Fruit fly (Drosophila melanogaster): ENCODE data around the gene Lsp2.
A peak's percentile ranks its signal among the peaks of the same experiment; 100 is the strongest.

Gene Lsp2

DNA sequence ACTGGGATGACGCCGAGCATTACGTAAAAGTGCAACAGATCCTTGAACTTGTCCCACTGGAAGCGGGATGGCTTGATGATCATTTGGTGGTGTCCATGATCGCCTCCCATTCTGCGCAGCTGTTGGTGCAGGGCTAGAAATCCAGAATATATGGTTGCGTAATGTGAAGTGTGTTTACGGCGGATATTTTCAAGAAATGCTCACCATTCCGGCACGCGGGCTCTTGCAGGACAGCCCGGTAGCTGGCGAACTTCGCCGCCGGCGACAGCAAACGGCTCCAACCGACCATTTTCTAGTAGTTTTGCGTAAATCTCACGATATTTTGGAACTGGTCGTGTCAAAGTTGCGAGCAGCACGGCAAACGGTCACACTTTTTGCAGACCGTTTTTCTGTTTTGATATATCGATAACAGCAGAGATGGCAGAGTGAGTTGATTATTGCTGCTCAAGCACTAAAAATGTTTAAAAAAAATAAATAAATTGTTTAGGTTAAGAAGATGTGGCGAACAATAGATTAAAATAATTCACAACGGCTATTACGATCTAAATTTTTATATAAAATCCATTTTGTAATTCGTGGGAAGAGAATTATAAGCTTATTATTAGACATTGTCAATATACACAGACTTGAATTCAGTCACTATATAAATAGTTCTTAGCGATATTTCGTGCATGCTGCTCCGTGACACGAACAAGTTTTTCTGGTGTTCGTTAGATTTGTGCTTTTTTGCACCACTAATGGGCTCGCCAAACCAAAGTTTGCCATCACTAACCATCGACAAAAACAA, 9.1 kb downstream of the Lsp2 start, which contains the start of the genes ND-SGDH and RhoGAP68F (continued):
- TF ChIP-seq Sox15 (GFP tag; optimal IDR thresholded peaks at IDR 0.05) (peak; percentile 75), fd85E (GFP tag; optimal IDR thresholded peaks at IDR 0.05) (no peak), esn (GFP tag; optimal IDR thresholded peaks at IDR 0.05) (peak; percentile 84), topi (GFP tag; optimal IDR thresholded peaks at IDR 0.05) (peak; percentile 75), svp (GFP tag) (peak; percentile 92), dac (GFP tag; optimal IDR thresholded peaks at IDR 0.05) (peak; percentile 4), acj6 (GFP tag; optimal IDR thresholded peaks at IDR 0.05) (peak; percentile 76), CG6792 (GFP tag; optimal IDR thresholded peaks at IDR 0.05) (peak; percentile 68), Eip75B (GFP tag; optimal IDR thresholded peaks at IDR 0.05) (peak; percentile 66), CG7368 (GFP tag; optimal IDR thresholded peaks at IDR 0.05) (peak; percentile 43), CG8319 (GFP tag; optimal IDR thresholded peaks at IDR 0.05) (peak; percentile 54), ss (GFP tag; optimal IDR thresholded peaks at IDR 0.05) (peak in 1 of 2 experiments; percentile 66), Sox102F (GFP tag; optimal IDR thresholded peaks at IDR 0.05) (peak; percentile 76), salr (GFP tag; optimal IDR thresholded peaks at IDR 0.05) (peak in 1 of 2 experiments; percentile 33), spab (GFP tag; optimal IDR thresholded peaks at IDR 0.05) (peak; percentile 28), Lpt (GFP tag; optimal IDR thresholded peaks at IDR 0.05) (peak; percentile 28), CG8119 (GFP tag; IDR thresholded peaks at IDR 0.05) (peak; percentile 59; the same call in 1 of the 3 replicates), cyc (GFP tag; optimal IDR thresholded peaks at IDR 0.05) (peak; percentile 76), CG10631 (GFP tag; optimal IDR thresholded peaks at IDR 0.05) (peak; percentile 80), CG15336 (GFP tag; IDR thresholded peaks at IDR 0.05) (peak; percentile 48; the same call in 1 of the 2 replicates), Smox (GFP tag; optimal IDR thresholded peaks at IDR 0.05) (peak; percentile 81), CG6276 (GFP tag; optimal IDR thresholded peaks at IDR 0.05) (no peak)

DNA sequence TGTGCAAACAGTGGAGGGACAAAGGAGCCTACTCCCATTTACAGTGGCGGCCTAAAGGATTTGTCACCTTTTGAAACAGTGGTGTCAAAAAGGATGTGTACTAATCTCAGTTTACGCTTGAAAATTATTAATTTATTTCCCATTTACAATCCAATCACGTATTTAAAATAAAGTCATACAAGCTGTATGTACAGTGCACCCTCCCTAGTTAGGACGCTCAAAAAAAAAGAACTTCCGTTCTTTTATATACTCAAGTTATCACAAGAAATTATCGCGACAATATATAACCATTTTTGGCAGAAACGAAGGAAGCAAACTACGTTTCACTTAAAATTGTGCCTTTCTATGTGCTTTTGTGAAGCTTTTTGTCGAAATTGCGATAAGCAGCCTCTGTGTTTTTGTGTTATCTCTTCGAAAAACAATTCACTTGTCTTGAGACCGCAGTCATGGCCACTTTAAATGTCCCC, 10.1 kb downstream of the Lsp2 start:
- TF ChIP-seq salr (GFP tag; optimal IDR thresholded peaks at IDR 0.05) (peak; percentile 8 to 67), fd59A (GFP tag; optimal IDR thresholded peaks at IDR 0.05) (peak; percentile 34), CG31627 (GFP tag; optimal IDR thresholded peaks at IDR 0.05) (peak; percentile 83), achi (GFP tag; optimal IDR thresholded peaks at IDR 0.05) (peak; percentile 63), Ets21C (GFP tag; optimal IDR thresholded peaks at IDR 0.05) (peak; percentile 78), net (GFP tag; optimal IDR thresholded peaks at IDR 0.05) (no peak), CG10631 (GFP tag; optimal IDR thresholded peaks at IDR 0.05) (peak; percentile 75), CG16779 (tag; optimal IDR thresholded peaks at IDR 0.05) (peak; percentile 27), vri (GFP tag; optimal IDR thresholded peaks at IDR 0.05) (no peak), Met (GFP tag; optimal IDR thresholded peaks at IDR 0.05) (no peak), CG8119 (GFP tag; IDR thresholded peaks at IDR 0.05) (peak; percentile 41; the same call in 1 of the 3 replicates), Sox15 (GFP tag; optimal IDR thresholded peaks at IDR 0.05) (peak; percentile 55), CG15336 (GFP tag; IDR thresholded peaks at IDR 0.05) (peak; percentile 39; the same call in 1 of the 2 replicates), lz (GFP tag; optimal IDR thresholded peaks at IDR 0.05) (peak; percentile 84), CG8632 (GFP tag; optimal IDR thresholded peaks at IDR 0.05) (peak; percentile 73), CG1621 (tag; optimal IDR thresholded peaks at IDR 0.05) (peak; percentile 6), fd85E (GFP tag; optimal IDR thresholded peaks at IDR 0.05) (peak; percentile 0), CG3919 (GFP tag; optimal IDR thresholded peaks at IDR 0.05) (no peak), dac (GFP tag; optimal IDR thresholded peaks at IDR 0.05) (peak; percentile 20), CG11762 (GFP tag; optimal IDR thresholded peaks at IDR 0.05; ENCODE audit: insufficient read depth) (peak; percentile 71), CG3032 (tag; optimal IDR thresholded peaks at IDR 0.05) (peak; percentile 40), ss (GFP tag; optimal IDR thresholded peaks at IDR 0.05) (peak; percentile 5 to 27), Sox14 (GFP tag; optimal IDR thresholded peaks at IDR 0.05) (peak; percentile 81), dsx (GFP tag; optimal IDR thresholded peaks at IDR 0.05; ENCODE audit: poor library complexity, severe bottlenecking) (no peak), topi (GFP tag; optimal IDR thresholded peaks at IDR 0.05) (peak; percentile 79), Smox (GFP tag; optimal IDR thresholded peaks at IDR 0.05) (peak; percentile 75), CG6854 (GFP tag; optimal IDR thresholded peaks at IDR 0.05) (no peak), esn (GFP tag; optimal IDR thresholded peaks at IDR 0.05) (peak; percentile 84), spab (GFP tag; optimal IDR thresholded peaks at IDR 0.05) (peak; percentile 50), svp (GFP tag) (no peak), CG6808 (GFP tag; optimal IDR thresholded peaks at IDR 0.05) (no peak), acj6 (GFP tag; optimal IDR thresholded peaks at IDR 0.05) (peak; percentile 70), CG6163 (GFP tag; IDR thresholded peaks at IDR 0.05) (peak; percentile 62; the same call in 2 of the 3 replicates), CG32006 (GFP tag; optimal IDR thresholded peaks at IDR 0.05) (no peak), cyc (GFP tag; optimal IDR thresholded peaks at IDR 0.05) (peak; percentile 74), Gug (GFP tag; IDR thresholded peaks at IDR 0.05) (0 out of 2 replicates have a peak, but pooled peaks have one; percentile 20), OdsH (GFP tag; optimal IDR thresholded peaks at IDR 0.05) (peak; percentile 75), Lpt (GFP tag; optimal IDR thresholded peaks at IDR 0.05) (peak; percentile 60), eg (GFP tag; IDR thresholded peaks at IDR 0.05) (peak; percentile 62; the same call in 1 of the 3 replicates)

All from whole organism, prepupa.